Fruit fly (Drosophila melanogaster): Measurements from ENCODE around the gene cmpy.
A peak's percentile ranks its signal among the peaks of the same experiment; 100 is the strongest.

The cmpy gene

DNA sequence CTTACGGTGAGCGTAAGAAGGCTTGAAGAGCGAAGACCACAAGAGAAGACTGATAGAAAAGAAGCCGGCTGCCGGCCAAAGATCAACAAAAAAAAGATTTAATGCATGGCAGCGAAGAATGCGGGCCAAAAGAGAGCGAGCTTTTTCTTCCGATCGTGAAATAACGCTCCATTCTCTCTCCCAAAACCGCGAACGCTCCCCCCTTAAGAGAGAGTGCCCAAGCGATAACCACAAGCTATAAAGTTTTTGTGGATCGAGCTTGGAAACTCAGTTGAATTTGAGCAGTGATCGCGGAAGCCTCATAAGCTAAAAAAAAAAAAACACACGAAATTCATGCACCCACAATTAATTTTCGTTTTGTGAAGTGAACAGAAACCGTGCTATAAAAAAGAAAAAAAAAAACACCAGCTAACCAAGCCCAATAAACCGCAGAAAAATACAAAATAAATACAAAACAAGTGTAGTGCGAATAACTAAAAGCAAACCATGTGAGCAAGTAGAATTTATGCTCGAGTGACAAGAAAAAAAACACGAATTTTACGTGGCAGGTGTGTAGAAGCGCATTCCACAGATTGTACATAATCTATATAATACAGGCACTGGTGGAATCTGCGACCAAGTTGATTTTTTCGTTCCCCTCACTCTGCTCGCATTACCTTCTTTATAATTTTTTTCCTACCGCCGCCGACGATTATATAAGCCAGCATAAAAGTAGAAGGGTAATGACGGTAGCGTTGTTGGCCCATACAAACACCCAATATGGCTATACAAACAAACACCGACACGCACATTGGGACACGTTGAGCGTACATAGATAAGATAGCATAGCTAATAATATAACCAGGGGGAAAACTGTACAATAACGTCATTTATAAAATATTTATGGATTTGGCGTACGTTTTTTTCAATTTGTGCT, 11.6 kb upstream of the cmpy start, which contains the start of gene CG13252 (continued):
- TF ChIP-seq CG7357 (GFP tag; IDR thresholded peaks at IDR 0.05) (no peak), CG12236 (GFP tag; optimal IDR thresholded peaks at IDR 0.05) (no peak), Bdp1 (GFP tag; optimal IDR thresholded peaks at IDR 0.05) (no peak), Dll (GFP tag; IDR thresholded peaks at IDR 0.05; ENCODE audit: partially characterized antibody) (peak; percentile 50; the same call in 2 of the 4 replicates), CG13424 (tag; optimal IDR thresholded peaks at IDR 0.05) (peak; percentile 23), inv (GFP tag; IDR thresholded peaks at IDR 0.05; ENCODE audit: partially characterized antibody) (no peak), Mad (GFP tag; optimal IDR thresholded peaks at IDR 0.05) (peak; percentile 27), CG7786 (GFP tag; optimal IDR thresholded peaks at IDR 0.05) (no peak), PHDP (tag; optimal IDR thresholded peaks at IDR 0.05) (peak; percentile 38), Ets65A (GFP tag) (peak; percentile 89), bsh (GFP tag; optimal IDR thresholded peaks at IDR 0.05) (peak in 1 of 2 experiments; percentile 32), Atf6 (GFP tag; IDR thresholded peaks at IDR 0.05) (peak; percentile 57; the same call in 1 of the 2 replicates), CG3847 (GFP tag; IDR thresholded peaks at IDR 0.05) (peak; percentile 19; the same call in 1 of the 2 replicates), GATAe (GFP tag; conservative IDR thresholded peaks at IDR 0.05) (peak; percentile 16; the same call in 1 of the 2 replicates), NC2α (GFP tag; optimal IDR thresholded peaks at IDR 0.05) (no peak), Sox100B (GFP tag; optimal IDR thresholded peaks at IDR 0.05) (peak; percentile 32), disco-r (GFP tag; optimal IDR thresholded peaks at IDR 0.05) (no peak), D19A (tag; optimal IDR thresholded peaks at IDR 0.05) (no peak), gcm2 (GFP tag; optimal IDR thresholded peaks at IDR 0.05) (no peak), CG5180 (GFP tag; optimal IDR thresholded peaks at IDR 0.05) (no peak), Hmx (GFP tag; optimal IDR thresholded peaks at IDR 0.05) (no peak), CG12219 (GFP tag; optimal IDR thresholded peaks at IDR 0.05) (peak; percentile 32), nom (GFP tag; optimal IDR thresholded peaks at IDR 0.05) (no peak), CG10366 (GFP tag; IDR thresholded peaks at IDR 0.05) (no peak), Blimp-1 (GFP tag; optimal IDR thresholded peaks at IDR 0.05) (peak; percentile 23), tap (tag; optimal IDR thresholded peaks at IDR 0.05) (peak; percentile 18), sug (tag; optimal IDR thresholded peaks at IDR 0.05) (peak; percentile 16), gem (tag; optimal IDR thresholded peaks at IDR 0.05) (peak; percentile 11), ranshi (GFP tag; IDR thresholded peaks at IDR 0.05) (0 out of 2 replicates have a peak, but pooled peaks have one; percentile 12), stc (GFP tag; IDR thresholded peaks at IDR 0.05) (0 out of 2 replicates have a peak, but pooled peaks have one; percentile 21), CG1792 (GFP tag; optimal IDR thresholded peaks at IDR 0.05) (peak; percentile 34), CG15479 (GFP tag; optimal IDR thresholded peaks at IDR 0.05) (no peak), mirr (GFP tag; optimal IDR thresholded peaks at IDR 0.05) (peak; percentile 75), caup (GFP tag; optimal IDR thresholded peaks at IDR 0.05; ENCODE audit: severe bottlenecking) (peak; percentile 55), CoRest (tag; optimal IDR thresholded peaks at IDR 0.05) (peak; percentile 45), schlank (tag; optimal IDR thresholded peaks at IDR 0.05) (peak; percentile 42), CG15601 (tag; optimal IDR thresholded peaks at IDR 0.05) (peak; percentile 35), Drgx (GFP tag; IDR thresholded peaks at IDR 0.05) (no peak), crol (GFP tag; IDR thresholded peaks at IDR 0.05) (peak; percentile 50; the same call in 1 of the 2 replicates), Asciz (GFP tag; optimal IDR thresholded peaks at IDR 0.05) (peak; percentile 58), CG3163 (GFP tag; optimal IDR thresholded peaks at IDR 0.05) (peak; percentile 89), Hmr (GFP tag; optimal IDR thresholded peaks at IDR 0.05) (peak; percentile 27), Fer3 (tag; optimal IDR thresholded peaks at IDR 0.05) (peak; percentile 37), chif (GFP tag; optimal IDR thresholded peaks at IDR 0.05) (no peak), seq (GFP tag; IDR thresholded peaks at IDR 0.05) (0 out of 2 replicates have a peak, but pooled peaks have one; percentile 39), CG17912 (GFP tag; optimal IDR thresholded peaks at IDR 0.05) (peak; percentile 62), Hsf (GFP tag; optimal IDR thresholded peaks at IDR 0.05) (peak; percentile 10)

Measured in whole organism, embryonic.